Worm (Caenorhabditis elegans) whole organism, early embryonic: ENCODE measurements around the gene cyc-2.2.

Experiments
- B0310.2 ChIP-seq: sonication (generic microtip); optimal IDR thresholded peaks from 2 replicates; lab custom pipeline; 2016; ENCODE audit warnings: mild to moderate bottlenecking, missing genetic modification characterization, missing compliant biosample characterization
- ama-1 ChIP-seq: fragments of 150-350 bp; optimal IDR thresholded peaks from 2 replicates; lab custom pipeline; 2014
- ceh-13 ChIP-seq: fragments of 200-800 bp; sonication (Bioruptor generic); optimal IDR thresholded peaks from 2 replicates; lab custom pipeline; 2018; ENCODE audit warnings: mild to moderate bottlenecking, missing genetic modification characterization, missing compliant biosample characterization
- scrt-1 ChIP-seq: fragments of 200-800 bp; sonication (Bioruptor generic); IDR thresholded peaks from 2 replicates; pipeline ENCODE4 v1.3.6; 2022; ENCODE audit warnings: missing genetic modification characterization, missing compliant biosample characterization
- tra-4 ChIP-seq: sonication (generic microtip); optimal IDR thresholded peaks from 2 replicates; lab custom pipeline; 2017; ENCODE audit warnings: missing genetic modification characterization, missing compliant biosample characterization

DNA sequence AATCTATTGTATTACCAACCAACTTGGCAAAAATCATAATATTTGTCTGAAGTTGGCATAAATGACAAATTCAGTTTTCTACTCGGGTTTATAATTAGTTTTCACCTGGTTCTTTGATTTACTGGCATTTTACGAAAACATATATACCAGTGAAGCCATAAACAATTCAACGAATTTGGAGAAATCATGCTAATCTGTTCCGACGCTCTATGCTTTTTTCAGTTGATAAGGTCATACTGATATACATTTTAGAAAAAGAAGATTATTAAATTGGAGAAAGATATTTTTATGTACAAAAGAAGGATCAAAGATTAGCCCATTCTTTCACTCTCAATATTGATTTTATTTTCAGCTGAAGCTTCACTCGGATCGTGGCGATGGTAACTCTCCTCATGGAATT, 25.2 kb downstream of the cyc-2.2 start:
- TF ChIP-seq B0310.2, result no peak
- TF ChIP-seq ceh-13, result no peak
- TF ChIP-seq tra-4 (tag; lab: Kevin White, UChicago), result no peak
- no peak for TF ChIP-seq scrt-1 (GFP tag; lab: Robert Waterston, UW)
- TF ChIP-seq ama-1 (lab: Kevin White, UChicago), result no peak
